Fruit fly (Drosophila melanogaster) whole organism, pupa: Measurements from ENCODE around the gene CG13041.

Experiments used
- CG4496 ChIP-seq: fragments of 200-800 bp; sonication (Bioruptor generic); IDR thresholded peaks from 3 replicates; pipeline ENCODE4 v1.3.6; 2022; ENCODE audit warnings: missing biosample characterization, missing genetic modification characterization
- CG8301 ChIP-seq: fragments of 200-800 bp; sonication (Bioruptor generic); optimal IDR thresholded peaks from 2 replicates; lab custom pipeline; 2018; ENCODE audit warnings: missing biosample characterization, mild to moderate bottlenecking, missing genetic modification characterization
- Snoo ChIP-seq: fragments of 200-800 bp; sonication (Bioruptor generic); optimal IDR thresholded peaks from 3 replicates; lab custom pipeline; 2017; ENCODE audit warnings: missing biosample characterization, mild to moderate bottlenecking, missing genetic modification characterization, inconsistent platforms
- gl ChIP-seq: fragments of 200-800 bp; sonication (Bioruptor generic); optimal IDR thresholded peaks from 2 replicates; lab custom pipeline; 2018; ENCODE audit warnings: missing biosample characterization, mild to moderate bottlenecking, missing genetic modification characterization
- rn ChIP-seq: fragments of 200-800 bp; sonication (Bioruptor generic); IDR thresholded peaks from 2 replicates; pipeline ENCODE4 v1.3.6; 2022; ENCODE audit warnings: missing biosample characterization, missing genetic modification characterization

dm6 chr3L:16359219-16359748 lies 40.0 kb upstream of the CG13041 start, which contains the start of gene ringer:
- TF ChIP-seq CG4496 (GFP tag; lab: Robert Waterston, UW) (no peak), CG8301 (no peak), Snoo (tag; lab: Kevin White, UChicago) (no peak), gl (tag; lab: Kevin White, UChicago) (no peak), rn (GFP tag; lab: Robert Waterston, UW) (no peak)
